Fruit fly (Drosophila melanogaster): ENCODE data around the gene CG2540.
A peak's percentile ranks its signal among the peaks of the same experiment; 100 is the strongest.

The CG2540 gene

dm6 chrX:12613248-12613805, 16.4 kb upstream of the CG2540 start:
- TF ChIP-seq usp (GFP tag; optimal IDR thresholded peaks at IDR 0.05) (no peak), ey (GFP tag; optimal IDR thresholded peaks at IDR 0.05) (no peak)

- TF ChIP-seq Mio (GFP tag; optimal IDR thresholded peaks at IDR 0.05), result no peak
Measured at dm6 chrX:12615752-12616366, 13.8 kb upstream of the CG2540 start, which contains the start of gene CG11085. Gene CG11085 (plus strand): TSS chrX:12616316.

dm6 chrX:12621640-12622039, 8.0 kb upstream of the CG2540 start:
- TF ChIP-seq sv (GFP tag; optimal IDR thresholded peaks at IDR 0.05) (no peak), Dif (GFP tag; optimal IDR thresholded peaks at IDR 0.05; ENCODE audit: partially characterized antibody) (no peak), jim (GFP tag; optimal IDR thresholded peaks at IDR 0.05) (no peak), h (GFP tag; optimal IDR thresholded peaks at IDR 0.05) (no peak), Dfd (GFP tag; optimal IDR thresholded peaks at IDR 0.05) (no peak), sage (GFP tag; optimal IDR thresholded peaks at IDR 0.05) (no peak), dmrt93B (GFP tag; optimal IDR thresholded peaks at IDR 0.05) (no peak), fru (GFP tag; optimal IDR thresholded peaks at IDR 0.05) (no peak), CG9705 (GFP tag; optimal IDR thresholded peaks at IDR 0.05) (no peak)

dm6 chrX:12623992-12624391, 5.7 kb upstream of the CG2540 start, which contains the start of gene CG15728:
Gene CG15728 (plus strand): TSS chrX:12624292.
- TF ChIP-seq Myc (optimal IDR thresholded peaks at IDR 0.05) (no peak), pan (optimal IDR thresholded peaks at IDR 0.05) (no peak), dl (GFP tag; optimal IDR thresholded peaks at IDR 0.05; ENCODE audit: insufficient read depth in 1 of 2, partially characterized antibody in 2 of 2) (no peak), HLH106 (tag; optimal IDR thresholded peaks at IDR 0.05) (no peak), sv (GFP tag; optimal IDR thresholded peaks at IDR 0.05) (no peak), usp (GFP tag; optimal IDR thresholded peaks at IDR 0.05) (no peak), rgr (GFP tag; optimal IDR thresholded peaks at IDR 0.05) (no peak), Rel (GFP tag; optimal IDR thresholded peaks at IDR 0.05) (no peak), Rel (tag; optimal IDR thresholded peaks at IDR 0.05) (no peak), ey (GFP tag; optimal IDR thresholded peaks at IDR 0.05) (no peak), h (GFP tag; optimal IDR thresholded peaks at IDR 0.05) (no peak), CG9705 (GFP tag; optimal IDR thresholded peaks at IDR 0.05) (no peak)

dm6 chrX:12625594-12626274, 3.9 kb upstream of the CG2540 start:
- TF ChIP-seq tai (GFP tag; optimal IDR thresholded peaks at IDR 0.05), result no peak
- TF ChIP-seq GATAd (GFP tag; optimal IDR thresholded peaks at IDR 0.05), result no peak
- TF ChIP-seq Sp1 (GFP tag; optimal IDR thresholded peaks at IDR 0.05), result no peak
- no peak for TF ChIP-seq Hr78 (GFP tag; optimal IDR thresholded peaks at IDR 0.05)

dm6 chrX:12631317-12632156, 1.9 kb downstream of the CG2540 start, which contains the start of gene Tomosyn:
Gene Tomosyn (plus strand): TSS chrX:12631605.
- TF ChIP-seq dmrt93B (GFP tag; optimal IDR thresholded peaks at IDR 0.05), result no peak
- TF ChIP-seq sage (GFP tag; optimal IDR thresholded peaks at IDR 0.05), result no peak
- TF ChIP-seq dsf (GFP tag; optimal IDR thresholded peaks at IDR 0.05; ENCODE audit: borderline replicate concordance), result no peak
- no peak for TF ChIP-seq jim (GFP tag; optimal IDR thresholded peaks at IDR 0.05)
- no peak for TF ChIP-seq Dfd (GFP tag; optimal IDR thresholded peaks at IDR 0.05)
- no peak for TF ChIP-seq dl (GFP tag; optimal IDR thresholded peaks at IDR 0.05; ENCODE audit: insufficient read depth in 1 of 2, partially characterized antibody in 2 of 2)
- TF ChIP-seq woc (GFP tag; optimal IDR thresholded peaks at IDR 0.05), result peak; percentile 24
- peak; percentile 42 for TF ChIP-seq Sp1 (GFP tag; optimal IDR thresholded peaks at IDR 0.05)
- TF ChIP-seq foxo (GFP tag; optimal IDR thresholded peaks at IDR 0.05), result peak in 1 of 2 experiments; percentile 42
- no peak for TF ChIP-seq lola (GFP tag; optimal IDR thresholded peaks at IDR 0.05)
- TF ChIP-seq tai (GFP tag; optimal IDR thresholded peaks at IDR 0.05), result no peak
- no peak for TF ChIP-seq CG9705 (GFP tag; optimal IDR thresholded peaks at IDR 0.05)
- TF ChIP-seq usp (GFP tag; optimal IDR thresholded peaks at IDR 0.05), result no peak
- peak; percentile 54 for TF ChIP-seq fru (GFP tag; optimal IDR thresholded peaks at IDR 0.05)
- TF ChIP-seq Vsx2 (GFP tag; optimal IDR thresholded peaks at IDR 0.05; ENCODE audit: partially characterized antibody), result no peak
- peak; percentile 55 for TF ChIP-seq h (GFP tag; optimal IDR thresholded peaks at IDR 0.05)
- TF ChIP-seq Mio (GFP tag; optimal IDR thresholded peaks at IDR 0.05), result no peak
- TF ChIP-seq N (GFP tag; optimal IDR thresholded peaks at IDR 0.05), result no peak
- no peak for TF ChIP-seq CG32264 (GFP tag; optimal IDR thresholded peaks at IDR 0.05)
- no peak for TF ChIP-seq Rel (GFP tag; optimal IDR thresholded peaks at IDR 0.05)
- TF ChIP-seq Rel (tag; optimal IDR thresholded peaks at IDR 0.05), result peak; percentile 98
- no peak for TF ChIP-seq Dif (GFP tag; optimal IDR thresholded peaks at IDR 0.05; ENCODE audit: partially characterized antibody)
- no peak for TF ChIP-seq Jra (GFP tag; optimal IDR thresholded peaks at IDR 0.05)
- peak; percentile 32 for TF ChIP-seq br (GFP tag; optimal IDR thresholded peaks at IDR 0.05)
- TF ChIP-seq Myc (optimal IDR thresholded peaks at IDR 0.05), result no peak
- TF ChIP-seq brk (GFP tag; optimal IDR thresholded peaks at IDR 0.05), result no peak
- TF ChIP-seq Abd-B (GFP tag; optimal IDR thresholded peaks at IDR 0.05), result no peak
- no peak for TF ChIP-seq CrebA (GFP tag; optimal IDR thresholded peaks at IDR 0.05; ENCODE audit: borderline replicate concordance)
